Worm (Caenorhabditis elegans) whole organism, L2 larva: ENCODE data around the gene C26D10.4.
A peak's percentile ranks its signal among the peaks of the same experiment; 100 is the strongest.

Experiments used
- C34F6.9 ChIP-seq: fragments of 150-350 bp; optimal IDR thresholded peaks from 2 replicates; lab custom pipeline; 2014; ENCODE audit warnings: missing biosample characterization, missing genetic modification characterization
- F13H6.1 ChIP-seq: sonication (generic microtip); optimal IDR thresholded peaks from 2 replicates; lab custom pipeline; 2016; ENCODE audit warnings: missing genetic modification characterization, missing compliant biosample characterization
- R02D3.7 ChIP-seq: fragments of 150-350 bp; optimal IDR thresholded peaks from 2 replicates; lab custom pipeline; 2014; ENCODE audit warnings: missing biosample characterization, missing genetic modification characterization
- alr-1 ChIP-seq: fragments of 150-350 bp; optimal IDR thresholded peaks from 2 replicates; lab custom pipeline; 2014; ENCODE audit warnings: missing biosample characterization, missing genetic modification characterization
- aly-2 ChIP-seq: fragments of 150-350 bp; optimal IDR thresholded peaks from 2 replicates; lab custom pipeline; 2014; ENCODE audit warnings: missing biosample characterization, missing genetic modification characterization
- ama-1 ChIP-seq: fragments of 150-350 bp; optimal IDR thresholded peaks from 2 replicates; lab custom pipeline; 2018; ENCODE audit warnings: inconsistent platforms
- blmp-1 ChIP-seq: sonication (generic microtip); optimal IDR thresholded peaks from 2 replicates; lab custom pipeline; 2017; ENCODE audit warnings: missing genetic modification characterization, mild to moderate bottlenecking, missing compliant biosample characterization, antibody characterized with exemption, moderate library complexity; ENCODE audit not compliant: insufficient read depth
- ceh-82 ChIP-seq: fragments of 150-350 bp; optimal IDR thresholded peaks from 2 replicates; lab custom pipeline; 2014; ENCODE audit warnings: missing biosample characterization, missing genetic modification characterization
- dmd-4 ChIP-seq: sonication (generic microtip); optimal IDR thresholded peaks from 2 replicates; lab custom pipeline; 2017; ENCODE audit warnings: missing biosample characterization, missing genetic modification characterization
- egl-27 ChIP-seq: sonication (generic microtip); optimal IDR thresholded peaks from 3 replicates; lab custom pipeline; 2017; ENCODE audit warnings: missing biosample characterization, missing genetic modification reagents, missing genetic modification characterization
- elt-1 ChIP-seq: fragments of 150-350 bp; optimal IDR thresholded peaks from 2 replicates; lab custom pipeline; 2014; ENCODE audit warnings: missing biosample characterization, missing genetic modification characterization
- elt-3 ChIP-seq: sonication (generic microtip); optimal IDR thresholded peaks from 2 replicates; lab custom pipeline; 2017; ENCODE audit warnings: missing biosample characterization, missing genetic modification characterization
- fos-1 ChIP-seq: fragments of 150-350 bp; optimal IDR thresholded peaks from 2 replicates; lab custom pipeline; 2014; ENCODE audit warnings: missing biosample characterization, missing genetic modification characterization
- lin-11 ChIP-seq: fragments of 150-350 bp; sonication (generic microtip); optimal IDR thresholded peaks from 2 replicates; lab custom pipeline; 2014; ENCODE audit warnings: missing biosample characterization, missing genetic modification characterization, inconsistent platforms, mixed read lengths
- lin-13 ChIP-seq: fragments of 150-350 bp; optimal IDR thresholded peaks from 2 replicates; lab custom pipeline; 2014; ENCODE audit warnings: missing biosample characterization, missing genetic modification reagents, missing genetic modification characterization
- lin-39 ChIP-seq: fragments of 150-350 bp; optimal IDR thresholded peaks from 2 replicates; lab custom pipeline; 2014; ENCODE audit warnings: missing biosample characterization, missing genetic modification reagents, missing genetic modification characterization
- lsy-2 ChIP-seq, 2 experiments: fragments of 150-350 bp in 1 of 2; sonication (generic microtip) in 1 of 2; optimal IDR thresholded peaks; 2 replicates each; lab custom pipeline; 2014 to 2017; ENCODE audit warnings: missing biosample characterization in 2 of 2, missing genetic modification characterization in 2 of 2
- mab-5 ChIP-seq: fragments of 150-350 bp; optimal IDR thresholded peaks from 2 replicates; lab custom pipeline; 2014; ENCODE audit warnings: missing biosample characterization, missing genetic modification characterization
- mbf-1 ChIP-seq: sonication (generic microtip); optimal IDR thresholded peaks from 2 replicates; lab custom pipeline; 2017; ENCODE audit warnings: missing biosample characterization, missing genetic modification characterization
- nhr-10 ChIP-seq: sonication (generic microtip); optimal IDR thresholded peaks from 2 replicates; lab custom pipeline; 2017; ENCODE audit warnings: missing biosample characterization, missing genetic modification characterization
- nhr-11 ChIP-seq: fragments of 150-350 bp; optimal IDR thresholded peaks from 2 replicates; lab custom pipeline; 2014; ENCODE audit warnings: missing biosample characterization, missing genetic modification characterization
- nhr-21 ChIP-seq: fragments of 150-350 bp; optimal IDR thresholded peaks from 2 replicates; lab custom pipeline; 2014; ENCODE audit warnings: missing biosample characterization, missing genetic modification characterization
- nhr-23 ChIP-seq: fragments of 150-350 bp; optimal IDR thresholded peaks from 2 replicates; lab custom pipeline; 2014; ENCODE audit warnings: missing biosample characterization, missing genetic modification reagents, missing genetic modification characterization
- nhr-237 ChIP-seq: fragments of 150-350 bp; optimal IDR thresholded peaks from 2 replicates; lab custom pipeline; 2014; ENCODE audit warnings: missing biosample characterization, missing genetic modification characterization
- nhr-25 ChIP-seq: fragments of 150-350 bp; sonication (generic microtip); optimal IDR thresholded peaks from 3 replicates; lab custom pipeline; 2014; ENCODE audit warnings: missing biosample characterization, missing genetic modification characterization
- nhr-6 ChIP-seq: fragments of 150-350 bp; optimal IDR thresholded peaks from 2 replicates; lab custom pipeline; 2014; ENCODE audit warnings: missing biosample characterization, missing genetic modification characterization
- nhr-77 ChIP-seq: fragments of 150-350 bp; optimal IDR thresholded peaks from 2 replicates; lab custom pipeline; 2014; ENCODE audit warnings: missing biosample characterization, missing genetic modification characterization
- sem-4 ChIP-seq: fragments of 150-350 bp; optimal IDR thresholded peaks from 2 replicates; lab custom pipeline; 2014; ENCODE audit warnings: missing biosample characterization, missing genetic modification reagents, missing genetic modification characterization
- skn-1 ChIP-seq: sonication (generic microtip); optimal IDR thresholded peaks from 2 replicates; lab custom pipeline; 2017; ENCODE audit warnings: missing biosample characterization, missing genetic modification characterization
- sma-3 ChIP-seq: sonication (generic microtip); optimal IDR thresholded peaks from 2 replicates; lab custom pipeline; 2016; ENCODE audit warnings: missing genetic modification reagents, missing genetic modification characterization, missing compliant biosample characterization
- snpc-4 ChIP-seq: fragments of 150-350 bp; optimal IDR thresholded peaks from 2 replicates; lab custom pipeline; 2014; ENCODE audit warnings: missing biosample characterization, missing genetic modification characterization
- unc-39 ChIP-seq: fragments of 150-350 bp; optimal IDR thresholded peaks from 2 replicates; lab custom pipeline; 2014; ENCODE audit warnings: missing biosample characterization, missing genetic modification characterization
- unc-55 ChIP-seq: fragments of 150-350 bp; sonication (generic microtip); optimal IDR thresholded peaks from 3 replicates; lab custom pipeline; 2014; ENCODE audit warnings: missing biosample characterization, missing genetic modification reagents, missing genetic modification characterization
- unc-62 ChIP-seq: fragments of 150-350 bp; optimal IDR thresholded peaks from 2 replicates; lab custom pipeline; 2014; ENCODE audit warnings: missing biosample characterization, missing genetic modification reagents, missing genetic modification characterization
- zag-1 ChIP-seq: fragments of 150-350 bp; optimal IDR thresholded peaks from 2 replicates; lab custom pipeline; 2014; ENCODE audit warnings: missing biosample characterization, missing genetic modification characterization
- ztf-1 ChIP-seq: fragments of 200-800 bp; sonication (Bioruptor generic); conservative IDR thresholded peaks from 2 replicates; pipeline ENCODE4 v1.3.6; 2022; ENCODE audit warnings: missing genetic modification characterization, missing compliant biosample characterization
- ztf-11 ChIP-seq: sonication (generic microtip); optimal IDR thresholded peaks from 2 replicates; lab custom pipeline; 2017; ENCODE audit warnings: missing biosample characterization, missing genetic modification characterization
- ztf-4 ChIP-seq: fragments of 150-350 bp; optimal IDR thresholded peaks from 2 replicates; lab custom pipeline; 2014; ENCODE audit warnings: missing biosample characterization, missing genetic modification characterization

Gene C26D10.4

DNA sequence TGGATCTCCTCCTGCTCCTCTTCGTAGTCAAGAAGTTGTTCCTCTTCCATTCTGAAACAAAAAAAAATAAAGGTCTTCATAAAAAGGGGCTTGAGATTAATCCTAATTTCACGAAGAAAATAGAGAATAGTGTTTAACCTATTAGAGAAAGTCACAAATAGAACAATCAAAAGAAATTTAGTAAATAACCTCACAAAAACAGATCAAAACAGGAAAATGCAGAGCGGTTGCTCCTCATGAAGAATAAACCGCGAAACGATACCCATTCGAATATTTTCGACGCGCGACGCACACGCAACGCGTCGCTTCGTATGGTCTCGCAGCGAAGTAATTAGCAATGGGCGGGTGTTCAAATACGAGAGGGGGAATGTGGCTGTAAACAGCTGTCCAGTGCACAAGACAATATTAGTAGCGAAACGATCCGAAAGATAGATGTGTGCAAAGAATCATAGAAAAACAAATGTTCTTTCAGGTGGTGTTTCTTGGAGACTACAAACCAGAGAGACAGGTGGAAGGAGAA is 682 bp upstream of the C26D10.4 start, which contains the start of gene hel-1 (continued):
- no peak for TF ChIP-seq ztf-1 (GFP tag; lab: Robert Waterston, UW)
- TF ChIP-seq nhr-77 (tag; lab: Kevin White, UChicago), result no peak
- peak; percentile 50 to 91 for TF ChIP-seq lsy-2 (tag; optimal IDR thresholded peaks at IDR 0.05; lab: Kevin White, UChicago)
- TF ChIP-seq nhr-11 (tag; lab: Kevin White, UChicago), result no peak
- TF ChIP-seq alr-1 (tag; lab: Kevin White, UChicago), result peak; percentile 74

DNA sequence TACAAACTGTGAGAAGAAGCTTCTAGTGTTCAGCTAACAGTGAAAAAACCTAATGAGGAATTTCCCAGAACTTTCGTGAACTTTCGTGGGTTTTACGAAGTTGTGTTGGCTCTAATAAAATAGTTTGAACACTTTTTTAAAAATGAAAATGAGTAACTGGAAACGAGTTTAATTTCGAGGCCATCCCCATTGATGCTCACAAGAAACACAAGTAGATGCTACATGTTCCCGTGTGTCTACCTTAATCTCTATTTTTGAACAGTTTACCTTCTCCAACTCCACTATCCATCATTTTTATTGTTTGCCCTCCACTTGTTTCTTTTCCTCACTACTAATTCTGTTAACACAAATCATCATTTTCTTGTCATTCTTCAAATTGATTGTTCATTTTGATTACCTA is 4.1 kb downstream of the C26D10.4 start, which contains the start of gene C26D10.7:
C26D10.7 (plus strand) TSS at position 301 of the 400 bp plus-strand sequence.
- TF ChIP-seq nhr-25 (tag; lab: Kevin White, UChicago), result no peak
- TF ChIP-seq nhr-11 (tag; lab: Kevin White, UChicago), result no peak
- no peak for TF ChIP-seq nhr-77 (tag; lab: Kevin White, UChicago)
- no peak for TF ChIP-seq F13H6.1
- TF ChIP-seq nhr-237 (tag; lab: Kevin White, UChicago), result no peak
- TF ChIP-seq unc-55 (GFP tag; lab: Kevin White, UChicago), result no peak
- no peak for TF ChIP-seq lin-39 (tag; lab: Kevin White, UChicago)
- TF ChIP-seq dmd-4 (tag; lab: Kevin White, UChicago), result no peak
- no peak for TF ChIP-seq R02D3.7
- TF ChIP-seq ztf-11 (tag; lab: Kevin White, UChicago), result no peak
- TF ChIP-seq blmp-1 (tag; lab: Kevin White, UChicago), result no peak
- TF ChIP-seq unc-39 (tag; lab: Kevin White, UChicago), result no peak
- TF ChIP-seq C34F6.9, result no peak

DNA sequence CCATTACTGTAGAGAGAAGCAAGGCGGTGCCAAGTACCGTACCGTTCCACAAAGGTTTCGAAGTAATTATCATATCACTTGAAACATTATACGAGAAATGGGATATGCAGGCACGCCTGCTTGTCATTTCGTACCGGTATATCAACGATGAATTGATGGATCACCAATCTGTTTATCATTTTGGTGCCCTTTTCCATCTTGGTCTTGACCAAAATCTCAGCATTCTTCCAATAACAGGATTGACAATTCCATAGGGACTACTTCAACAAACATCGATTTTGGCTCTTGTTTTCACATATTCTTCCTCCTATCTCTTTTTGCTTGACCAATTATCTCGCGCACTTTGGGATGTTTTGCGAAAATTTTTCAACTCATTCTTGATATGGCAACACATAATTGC is 9.5 kb downstream of the C26D10.4 start:
- TF ChIP-seq fos-1, result no peak

DNA sequence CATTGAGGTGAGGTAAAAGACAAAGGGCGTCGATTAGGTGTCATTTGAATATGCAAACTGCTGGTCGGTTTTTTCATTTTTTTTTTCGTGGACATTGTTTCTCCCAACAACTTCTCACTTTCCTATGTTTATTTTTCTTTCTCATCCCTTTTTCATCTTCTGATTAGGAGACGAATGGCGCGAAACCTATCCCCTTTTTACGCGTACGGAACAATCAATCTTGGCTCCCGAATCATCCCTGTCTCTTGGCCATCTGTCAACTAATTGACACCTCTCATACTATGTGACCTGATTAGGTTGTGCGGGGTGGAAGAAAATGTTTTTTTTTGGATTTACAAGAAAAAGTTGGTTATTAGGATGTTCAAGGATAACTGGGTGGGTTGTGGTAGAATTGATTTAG is 15.2 kb downstream of the C26D10.4 start:
- TF ChIP-seq nhr-77 (tag; lab: Kevin White, UChicago), result no peak
- no peak for TF ChIP-seq ama-1 (lab: Kevin White, UChicago)
- no peak for TF ChIP-seq sem-4
- no peak for TF ChIP-seq nhr-21 (tag; lab: Kevin White, UChicago)
- TF ChIP-seq egl-27, result no peak
- TF ChIP-seq nhr-23, result no peak
- no peak for TF ChIP-seq aly-2 (tag; lab: Kevin White, UChicago)
- TF ChIP-seq blmp-1 (tag; lab: Kevin White, UChicago), result no peak
- TF ChIP-seq lsy-2 (tag; optimal IDR thresholded peaks at IDR 0.05; lab: Kevin White, UChicago), result no peak
- TF ChIP-seq nhr-237 (tag; lab: Kevin White, UChicago), result no peak
- TF ChIP-seq C34F6.9, result no peak
- no peak for TF ChIP-seq ceh-82
- TF ChIP-seq zag-1 (tag; lab: Kevin White, UChicago), result no peak
- TF ChIP-seq elt-3 (tag; lab: Kevin White, UChicago), result no peak
- TF ChIP-seq nhr-10 (tag; lab: Kevin White, UChicago), result no peak
- no peak for TF ChIP-seq alr-1 (tag; lab: Kevin White, UChicago)
- no peak for TF ChIP-seq sma-3 (GFP tag; lab: Kevin White, UChicago)
- TF ChIP-seq unc-62 (GFP tag; lab: Kevin White, UChicago), result no peak
- TF ChIP-seq mbf-1 (tag; lab: Kevin White, UChicago), result no peak
- TF ChIP-seq R02D3.7, result no peak

DNA sequence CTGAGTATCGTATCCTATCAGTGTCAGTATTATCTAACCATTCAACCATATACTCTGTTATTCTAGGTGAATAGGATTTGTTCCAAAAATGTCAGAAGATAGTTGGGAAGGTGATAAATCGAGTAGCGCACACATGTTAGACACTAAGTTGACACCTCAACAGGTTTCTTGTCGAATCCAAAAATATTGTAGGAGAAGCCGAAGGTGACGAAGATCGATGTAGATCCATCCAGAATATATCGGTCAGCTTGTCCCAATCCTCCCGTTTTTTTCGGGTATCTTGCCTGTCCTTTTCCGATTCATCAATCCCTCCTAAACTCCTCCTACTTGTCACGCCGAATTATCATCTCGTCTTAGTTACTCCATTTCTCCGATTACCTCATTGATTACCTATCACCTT is 16.1 kb downstream of the C26D10.4 start:
- TF ChIP-seq nhr-23 (no peak), lin-11 (no peak), nhr-21 (tag; lab: Kevin White, UChicago) (peak; percentile 50), ama-1 (lab: Kevin White, UChicago) (no peak), skn-1 (tag; lab: Kevin White, UChicago) (no peak), snpc-4 (tag; lab: Kevin White, UChicago) (no peak)
- TF ChIP-seq, all 48 proteins: peak for 1

DNA sequence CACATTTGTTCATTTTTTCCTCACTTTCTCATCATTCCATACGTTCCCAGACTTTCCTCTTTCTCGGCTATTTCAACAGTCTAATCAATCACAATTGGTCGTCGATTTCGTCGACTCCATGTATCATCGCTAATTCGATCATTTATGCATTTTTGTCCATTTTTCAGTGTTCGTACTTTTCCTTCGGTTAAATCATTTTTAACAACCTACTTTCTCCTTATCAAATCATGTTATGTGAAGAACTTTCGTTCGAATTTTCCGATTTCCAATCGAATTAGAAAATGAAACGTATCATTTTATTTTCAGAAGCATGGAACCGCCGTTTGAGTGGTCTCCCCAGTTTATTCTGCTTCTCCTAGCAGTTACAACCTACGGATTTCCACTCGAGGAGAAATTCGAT is 16.8 kb downstream of the C26D10.4 start, which contains the start of gene eff-1:
eff-1 (plus strand) TSS at position 301 of the 400 bp plus-strand sequence.
- TF ChIP-seq lin-11, result no peak
- TF ChIP-seq C34F6.9, result no peak
- no peak for TF ChIP-seq alr-1 (tag; lab: Kevin White, UChicago)
- no peak for TF ChIP-seq nhr-6 (tag; lab: Kevin White, UChicago)
- no peak for TF ChIP-seq nhr-77 (tag; lab: Kevin White, UChicago)
- TF ChIP-seq blmp-1 (tag; lab: Kevin White, UChicago), result no peak
- TF ChIP-seq egl-27, result no peak
- no peak for TF ChIP-seq dmd-4 (tag; lab: Kevin White, UChicago)
- TF ChIP-seq ztf-4 (tag; lab: Kevin White, UChicago), result no peak
- TF ChIP-seq mab-5, result no peak
- TF ChIP-seq elt-1 (tag; lab: Kevin White, UChicago), result no peak
- no peak for TF ChIP-seq sem-4
- TF ChIP-seq lin-13 (GFP tag; lab: Kevin White, UChicago), result no peak
- TF ChIP-seq nhr-10 (tag; lab: Kevin White, UChicago), result no peak
